Worm (Caenorhabditis elegans): ENCODE measurements around the gene F40G9.19.

The F40G9.19 gene

ce11 chrIII:168376-168775, 5.2 kb upstream of the F40G9.19 start:
- peak; percentile 35 for TF ChIP-seq elt-4 (tag; optimal IDR thresholded peaks at IDR 0.05)

DNA sequence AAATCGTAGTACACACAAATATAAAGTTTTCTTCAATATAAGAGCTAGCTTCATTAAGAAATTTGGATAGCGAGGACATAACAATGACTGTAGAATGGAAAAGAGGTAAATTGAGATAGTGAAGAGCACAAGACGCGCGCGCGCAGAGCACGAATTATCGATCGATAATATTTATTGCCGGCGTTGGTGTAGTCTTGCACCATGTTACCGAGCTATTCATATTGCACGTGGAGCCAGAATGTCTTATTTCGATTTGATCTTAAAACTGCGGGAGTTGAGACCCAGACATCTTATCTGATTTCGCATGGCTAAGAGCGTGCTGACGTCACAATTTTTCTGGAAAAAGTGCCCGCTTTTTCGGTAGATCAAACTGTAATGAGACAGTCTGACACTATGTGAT, 4.1 kb upstream of the F40G9.19 start, which contains the start of gene F40G9.18:
Gene F40G9.18, minus strand, starts transcription at position 101 of the 400 bp plus-strand sequence.
- TF ChIP-seq hlh-8 (tag; optimal IDR thresholded peaks at IDR 0.05) (no peak), pha-4 (tag; optimal IDR thresholded peaks at IDR 0.05) (no peak), dve-1 (tag; optimal IDR thresholded peaks at IDR 0.05) (no peak), pag-3 (tag; optimal IDR thresholded peaks at IDR 0.05; ENCODE audit: borderline replicate concordance) (no peak)

- no peak for TF ChIP-seq ama-1 (optimal IDR thresholded peaks at IDR 0.05)
Observed at ce11 chrIII:171617-172016, 2.0 kb upstream of the F40G9.19 start, which contains the start of the genes F40G9.9 and F40G9.12. Gene F40G9.9 (minus strand): TSS chrIII:171717. Gene F40G9.12 (plus strand): TSS chrIII:171847.

DNA sequence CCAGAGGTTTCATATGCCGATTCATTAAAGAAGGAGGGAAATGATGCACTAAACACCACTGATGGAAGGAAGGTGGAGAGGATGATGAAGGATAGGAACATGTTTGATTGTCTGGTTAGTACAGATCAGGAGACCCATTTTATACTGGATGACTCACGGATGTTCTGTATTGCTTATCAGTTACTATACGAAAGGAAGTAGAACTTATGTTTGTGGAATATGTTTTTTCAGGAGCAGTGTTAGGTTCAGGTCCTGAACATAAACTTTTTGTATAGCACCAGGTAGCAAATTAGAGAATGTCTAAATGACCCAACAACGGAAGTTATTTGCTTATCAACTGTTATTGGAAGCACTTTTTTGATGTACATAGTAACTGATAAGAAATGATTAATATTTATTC, 2.1 kb downstream of the F40G9.19 start, which contains the start of gene clec-148:
Gene clec-148, minus strand, starts transcription at position 101 of the 400 bp plus-strand sequence.
- no peak for TF ChIP-seq tbx-2 (tag; optimal IDR thresholded peaks at IDR 0.05)
- TF ChIP-seq fkh-10 (GFP tag; optimal IDR thresholded peaks at IDR 0.05): no peak
- TF ChIP-seq hlh-6 (tag; optimal IDR thresholded peaks at IDR 0.05): no peak
- TF ChIP-seq gmeb-2 (tag; optimal IDR thresholded peaks at IDR 0.05): no peak
- no peak for TF ChIP-seq T23F11.4 (GFP tag; optimal IDR thresholded peaks at IDR 0.05)
- TF ChIP-seq tbx-7 (tag; optimal IDR thresholded peaks at IDR 0.05): no peak

- TF ChIP-seq nhr-11 (tag; optimal IDR thresholded peaks at IDR 0.05): no peak
- TF ChIP-seq fkh-6 (tag; optimal IDR thresholded peaks at IDR 0.05): no peak
Observed at ce11 chrIII:177715-178114, 4.1 kb downstream of the F40G9.19 start, which contains the start of gene F40G9.14. Gene F40G9.14 (minus strand): TSS chrIII:177815.

DNA sequence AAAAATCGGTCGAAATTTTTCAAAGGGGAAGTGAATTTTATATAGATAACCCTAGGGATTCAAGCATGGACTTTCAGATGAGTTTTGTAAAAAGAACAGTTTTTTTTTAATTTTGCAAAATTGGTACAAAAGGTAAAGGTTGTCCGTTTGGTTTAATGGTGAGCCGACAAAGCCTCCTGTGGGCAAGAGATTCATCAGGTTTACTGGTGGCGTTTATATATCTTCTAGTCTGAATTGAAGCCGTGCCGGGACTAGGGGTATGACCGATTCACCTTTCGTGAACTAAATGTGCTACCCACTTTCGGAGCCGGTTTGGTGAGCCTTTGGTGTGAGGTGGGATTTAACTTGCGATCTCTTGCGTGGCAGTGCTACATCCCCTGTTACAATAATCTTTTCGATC, 4.5 kb downstream of the F40G9.19 start:
- TF ChIP-seq K09A11.1 (tag; optimal IDR thresholded peaks at IDR 0.05; ENCODE audit: insufficient read depth) (no peak), madf-2 (tag; optimal IDR thresholded peaks at IDR 0.05) (peak; percentile 23)

- TF ChIP-seq lin-11 (tag; optimal IDR thresholded peaks at IDR 0.05) (no peak), sox-2 (GFP tag; IDR thresholded peaks at IDR 0.05) (peak; percentile 51), ceh-34 (tag; optimal IDR thresholded peaks at IDR 0.05) (peak; percentile 13), ref-2 (tag; optimal IDR thresholded peaks at IDR 0.05) (peak; percentile 38), tbx-2 (tag; optimal IDR thresholded peaks at IDR 0.05) (peak; percentile 13), hlh-30 (tag; optimal IDR thresholded peaks at IDR 0.05; ENCODE audit: insufficient read depth) (peak; percentile 25), fkh-10 (GFP tag; optimal IDR thresholded peaks at IDR 0.05) (no peak)
Observed at ce11 chrIII:179123-179592, 5.6 kb downstream of the F40G9.19 start, which contains the start of gene F40G9.6. Gene F40G9.6 (plus strand): TSS chrIII:179542.

ce11 chrIII:180963-181362, 7.4 kb downstream of the F40G9.19 start, which contains the start of gene F40G9.5:
Gene F40G9.5 (plus strand): TSS chrIII:181263.
- TF ChIP-seq pqm-1 (tag; optimal IDR thresholded peaks at IDR 0.05) (no peak), npax-4 (tag; optimal IDR thresholded peaks at IDR 0.05) (no peak), nfya-1 (tag; optimal IDR thresholded peaks at IDR 0.05) (no peak), unc-86 (tag; optimal IDR thresholded peaks at IDR 0.05) (no peak), ceh-30 (tag; optimal IDR thresholded peaks at IDR 0.05) (no peak), fax-1 (tag; optimal IDR thresholded peaks at IDR 0.05) (no peak), zip-5 (tag; optimal IDR thresholded peaks at IDR 0.05) (no peak), T23F11.4 (GFP tag; optimal IDR thresholded peaks at IDR 0.05) (no peak), dve-1 (tag; optimal IDR thresholded peaks at IDR 0.05) (no peak), che-1 (tag; optimal IDR thresholded peaks at IDR 0.05) (no peak), hlh-6 (tag; optimal IDR thresholded peaks at IDR 0.05) (no peak), F13H6.1 (tag; optimal IDR thresholded peaks at IDR 0.05) (no peak), ceh-31 (tag; optimal IDR thresholded peaks at IDR 0.05) (no peak), pax-1 (tag; optimal IDR thresholded peaks at IDR 0.05) (no peak)
